Fruit fly (Drosophila melanogaster) whole organism, prepupa: Measurements from ENCODE around the gene Hsp83.

Experiments
- CG10631 ChIP-seq: fragments of 200-800 bp; sonication (Bioruptor generic); optimal IDR thresholded peaks from 2 replicates; lab custom pipeline; 2016; ENCODE audit warnings: missing biosample characterization, missing genetic modification characterization
- CG10669 ChIP-seq: fragments of 200-800 bp; sonication (Bioruptor generic); optimal IDR thresholded peaks from 3 replicates; lab custom pipeline; 2018; ENCODE audit warnings: missing biosample characterization, mild to moderate bottlenecking, missing genetic modification characterization, moderate library complexity
- CG11294 ChIP-seq: fragments of 200-800 bp; sonication (Bioruptor generic); IDR thresholded peaks from 2 replicates; pipeline ENCODE4 v1.3.6; 2022; ENCODE audit warnings: missing biosample characterization, missing genetic modification characterization
- CG11762 ChIP-seq: fragments of 200-800 bp; sonication (Bioruptor generic); optimal IDR thresholded peaks from 3 replicates; lab custom pipeline; 2016; ENCODE audit warnings: missing biosample characterization, missing genetic modification characterization; ENCODE audit not compliant: insufficient read depth
- CG11902 ChIP-seq: fragments of 200-800 bp; sonication (Bioruptor generic); optimal IDR thresholded peaks from 3 replicates; lab custom pipeline; 2016; ENCODE audit warnings: missing biosample characterization, missing genetic modification characterization
- CG1621 ChIP-seq: fragments of 200-800 bp; sonication (Bioruptor generic); optimal IDR thresholded peaks from 3 replicates; lab custom pipeline; 2018; ENCODE audit warnings: missing biosample characterization, mild to moderate bottlenecking, missing genetic modification characterization
- CG3032 ChIP-seq: fragments of 200-800 bp; optimal IDR thresholded peaks from 2 replicates; lab custom pipeline; 2019; ENCODE audit warnings: missing biosample characterization, mild to moderate bottlenecking, missing genetic modification characterization, moderate library complexity
- CG31627 ChIP-seq: fragments of 200-800 bp; sonication (Bioruptor generic); optimal IDR thresholded peaks from 3 replicates; lab custom pipeline; 2016; ENCODE audit warnings: missing biosample characterization, missing genetic modification characterization
- CG34406 ChIP-seq: fragments of 200-800 bp; sonication (Bioruptor generic); optimal IDR thresholded peaks from 3 replicates; lab custom pipeline; 2016; ENCODE audit warnings: missing biosample characterization, missing genetic modification characterization
- CG3919 ChIP-seq: fragments of 200-800 bp; sonication (Bioruptor generic); optimal IDR thresholded peaks from 3 replicates; lab custom pipeline; 2016; ENCODE audit warnings: missing biosample characterization, missing genetic modification characterization
- CG4318 ChIP-seq: fragments of 200-800 bp; sonication (Bioruptor generic); optimal IDR thresholded peaks from 3 replicates; lab custom pipeline; 2017; ENCODE audit warnings: missing biosample characterization, mild to moderate bottlenecking, missing genetic modification characterization
- CG6276 ChIP-seq: fragments of 200-800 bp; sonication (Bioruptor generic); optimal IDR thresholded peaks from 2 replicates; lab custom pipeline; 2017; ENCODE audit warnings: missing biosample characterization, mild to moderate bottlenecking, missing genetic modification characterization
- CG6792 ChIP-seq: fragments of 200-800 bp; sonication (Bioruptor generic); optimal IDR thresholded peaks from 3 replicates; lab custom pipeline; 2016; ENCODE audit warnings: missing biosample characterization, missing genetic modification characterization
- CG6808 ChIP-seq: fragments of 200-800 bp; sonication (Bioruptor generic); optimal IDR thresholded peaks from 3 replicates; lab custom pipeline; 2017; ENCODE audit warnings: missing biosample characterization, missing genetic modification characterization, mild to moderate bottlenecking, moderate library complexity, missing genetic modification reagents
- CG6854 ChIP-seq: fragments of 200-800 bp; sonication (Bioruptor generic); optimal IDR thresholded peaks from 2 replicates; lab custom pipeline; 2017; ENCODE audit warnings: missing biosample characterization, mild to moderate bottlenecking, missing genetic modification characterization
- CG8119 ChIP-seq: fragments of 200-800 bp; sonication (Bioruptor generic); IDR thresholded peaks from 3 replicates; pipeline ENCODE4 v1.3.6; 2022; ENCODE audit warnings: missing biosample characterization, missing genetic modification characterization
- CG8632 ChIP-seq: fragments of 200-800 bp; sonication (Bioruptor generic); optimal IDR thresholded peaks from 3 replicates; lab custom pipeline; 2016; ENCODE audit warnings: missing biosample characterization, missing genetic modification characterization
- CG9139 ChIP-seq: fragments of 200-800 bp; sonication (Bioruptor generic); optimal IDR thresholded peaks from 3 replicates; lab custom pipeline; 2017; ENCODE audit warnings: missing biosample characterization, mild to moderate bottlenecking, missing genetic modification characterization
- Eip78C ChIP-seq: fragments of 200-800 bp; sonication (Bioruptor generic); peaks from one replicate; lab custom pipeline; 2016; ENCODE audit warnings: missing biosample characterization, missing genetic modification characterization
- Ets21C ChIP-seq: fragments of 200-800 bp; sonication (Bioruptor generic); optimal IDR thresholded peaks from 3 replicates; lab custom pipeline; 2016; ENCODE audit warnings: missing biosample characterization, missing genetic modification characterization
- Ets96B ChIP-seq: fragments of 200-800 bp; optimal IDR thresholded peaks from 2 replicates; lab custom pipeline; 2019; ENCODE audit warnings: missing biosample characterization, mild to moderate bottlenecking, missing genetic modification characterization, moderate library complexity
- Gug ChIP-seq: fragments of 200-800 bp; sonication (Bioruptor generic); IDR thresholded peaks from 2 replicates; pipeline ENCODE4 v1.3.6; 2022; ENCODE audit warnings: missing biosample characterization, missing genetic modification characterization
- Hr38 ChIP-seq: sonication (Bioruptor generic); optimal IDR thresholded peaks from 2 replicates; lab custom pipeline; 2016; ENCODE audit warnings: missing biosample characterization, missing genetic modification characterization
- Hr39 ChIP-seq: fragments of 200-800 bp; sonication (Bioruptor generic); optimal IDR thresholded peaks from 2 replicates; lab custom pipeline; 2016; ENCODE audit warnings: missing biosample characterization, missing genetic modification characterization
- Lpt ChIP-seq: fragments of 200-800 bp; sonication (Bioruptor generic); optimal IDR thresholded peaks from 3 replicates; lab custom pipeline; 2016; ENCODE audit warnings: missing biosample characterization, missing genetic modification characterization
- Met ChIP-seq: fragments of 200-800 bp; sonication (Bioruptor generic); optimal IDR thresholded peaks from 3 replicates; lab custom pipeline; 2016; ENCODE audit warnings: missing biosample characterization, missing genetic modification characterization
- OdsH ChIP-seq: fragments of 200-800 bp; sonication (Bioruptor generic); optimal IDR thresholded peaks from 3 replicates; lab custom pipeline; 2016; ENCODE audit warnings: missing biosample characterization, missing genetic modification characterization
- Smox ChIP-seq: fragments of 200-800 bp; sonication (Bioruptor generic); optimal IDR thresholded peaks from 3 replicates; lab custom pipeline; 2016; ENCODE audit warnings: missing biosample characterization, missing genetic modification characterization
- Sox102F ChIP-seq: fragments of 200-800 bp; sonication (Bioruptor generic); optimal IDR thresholded peaks from 2 replicates; lab custom pipeline; 2016; ENCODE audit warnings: missing biosample characterization, mild to moderate bottlenecking, missing genetic modification characterization
- Sox14 ChIP-seq: fragments of 200-800 bp; sonication (Bioruptor generic); optimal IDR thresholded peaks from 3 replicates; lab custom pipeline; 2016; ENCODE audit warnings: missing biosample characterization, missing genetic modification characterization
- Sox15 ChIP-seq: fragments of 200-800 bp; sonication (Bioruptor generic); optimal IDR thresholded peaks from 3 replicates; lab custom pipeline; 2016; ENCODE audit warnings: missing biosample characterization, missing genetic modification characterization
- achi ChIP-seq: fragments of 200-800 bp; sonication (Bioruptor generic); optimal IDR thresholded peaks from 3 replicates; lab custom pipeline; 2016; ENCODE audit warnings: missing biosample characterization, missing genetic modification characterization
- acj6 ChIP-seq: fragments of 200-800 bp; sonication (Bioruptor generic); optimal IDR thresholded peaks from 3 replicates; lab custom pipeline; 2016; ENCODE audit warnings: missing biosample characterization, missing genetic modification characterization
- eg ChIP-seq: fragments of 200-800 bp; sonication (Bioruptor generic); IDR thresholded peaks from 3 replicates; pipeline ENCODE4 v1.3.6; 2022; ENCODE audit warnings: missing biosample characterization, missing genetic modification characterization
- esn ChIP-seq: fragments of 200-800 bp; sonication (Bioruptor generic); optimal IDR thresholded peaks from 2 replicates; lab custom pipeline; 2016; ENCODE audit warnings: missing biosample characterization, mild to moderate bottlenecking, missing genetic modification characterization, moderate library complexity
- fd59A ChIP-seq: fragments of 200-800 bp; sonication (Bioruptor generic); optimal IDR thresholded peaks from 2 replicates; lab custom pipeline; 2017; ENCODE audit warnings: missing biosample characterization, mild to moderate bottlenecking, missing genetic modification characterization, missing genetic modification reagents
- fkh ChIP-seq: fragments of 200-800 bp; sonication (Bioruptor generic); optimal IDR thresholded peaks from 3 replicates; lab custom pipeline; 2017; ENCODE audit warnings: missing biosample characterization, mild to moderate bottlenecking, missing genetic modification characterization, moderate library complexity
- pdm3 ChIP-seq: fragments of 200-800 bp; sonication (Bioruptor generic); optimal IDR thresholded peaks from 3 replicates; lab custom pipeline; 2016; ENCODE audit warnings: missing biosample characterization, missing genetic modification characterization
- salr ChIP-seq, 2 experiments: fragments of 200-800 bp; sonication (Bioruptor generic); optimal IDR thresholded peaks; 3 replicates each; lab custom pipeline; 2016 to 2018; ENCODE audit warnings: missing biosample characterization in 2 of 2, missing genetic modification characterization in 2 of 2, mild to moderate bottlenecking in 1 of 2
- ss ChIP-seq, 2 experiments: fragments of 200-800 bp; sonication (Bioruptor generic); optimal IDR thresholded peaks; 2 replicates in 1 of 2; 3 replicates in 1 of 2; lab custom pipeline; 2017 to 2018; ENCODE audit warnings: mild to moderate bottlenecking in 2 of 2, missing biosample characterization in 2 of 2, missing genetic modification characterization in 2 of 2, moderate library complexity in 1 of 2
- svp ChIP-seq: fragments of 200-800 bp; sonication (Bioruptor generic); peaks from one replicate; lab custom pipeline; 2016; ENCODE audit warnings: missing biosample characterization, missing genetic modification characterization
- topi ChIP-seq: fragments of 200-800 bp; sonication (Bioruptor generic); optimal IDR thresholded peaks from 3 replicates; lab custom pipeline; 2016; ENCODE audit warnings: missing biosample characterization, missing genetic modification characterization
- vri ChIP-seq: fragments of 200-800 bp; sonication (Bioruptor generic); optimal IDR thresholded peaks from 3 replicates; lab custom pipeline; 2016; ENCODE audit warnings: missing biosample characterization, mild to moderate bottlenecking, missing genetic modification characterization

Hsp83 gene

DNA sequence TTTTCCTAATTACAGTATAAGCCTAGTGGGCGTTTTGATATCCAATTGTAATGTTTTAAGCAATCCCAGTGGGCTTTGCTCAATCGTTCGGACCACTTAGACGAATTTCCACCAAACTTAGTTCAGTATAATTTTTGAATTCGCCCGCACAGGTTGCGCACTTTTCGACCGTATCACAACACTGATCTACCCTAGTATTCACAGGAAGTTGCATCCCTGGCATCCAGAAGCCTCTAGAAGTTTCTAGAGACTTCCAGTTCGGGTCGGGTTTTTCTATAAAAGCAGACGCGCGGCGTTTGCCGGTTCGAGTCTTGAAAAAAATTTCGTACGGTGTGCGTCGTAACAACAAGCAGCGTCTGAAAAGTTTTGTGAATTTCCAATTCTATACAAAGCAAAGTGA is at the start of gene Hsp83 (continued):
- TF ChIP-seq svp (GFP tag; lab: Kevin White, UChicago) (no peak), ss (GFP tag; optimal IDR thresholded peaks at IDR 0.05; lab: Kevin White, UChicago) (peak; percentile 98), CG4318 (GFP tag; lab: Kevin White, UChicago) (peak; percentile 34), Smox (GFP tag; lab: Kevin White, UChicago) (peak; percentile 88), CG10631 (peak; percentile 77), Hr38 (GFP tag; lab: Kevin White, UChicago) (no peak), eg (GFP tag; lab: Robert Waterston, UW) (peak; percentile 94), Ets21C (GFP tag; lab: Kevin White, UChicago) (peak; percentile 76)
- TF ChIP-seq, all 60 proteins: peak for 57

DNA sequence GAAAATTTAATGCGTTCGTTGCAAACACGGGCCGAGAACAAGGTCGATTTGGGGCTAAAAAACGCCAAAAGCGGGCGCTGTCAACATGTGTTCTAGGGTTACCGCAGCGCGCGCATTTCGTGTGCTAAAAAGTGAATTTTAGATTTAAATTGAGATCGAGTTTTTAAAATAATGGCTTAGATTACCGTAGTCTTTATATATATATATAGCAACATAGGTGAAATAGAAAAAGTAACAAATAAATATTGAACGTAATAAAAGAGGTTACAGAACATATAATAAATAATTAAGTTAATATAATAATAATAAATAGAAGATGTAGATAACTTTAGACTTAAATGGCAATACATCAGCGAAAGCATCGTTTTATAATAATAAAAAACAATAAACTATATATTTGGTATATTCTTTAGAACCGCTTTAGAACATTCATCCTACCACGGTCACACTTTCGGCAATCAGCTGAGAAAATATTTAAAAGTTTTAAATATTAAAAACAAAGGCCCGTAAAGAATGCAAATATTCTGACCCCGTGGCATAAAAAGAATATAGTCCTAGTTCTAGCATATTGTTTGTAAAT is 49.3 kb upstream of the Hsp83 start, which contains the start of the genes CG11537 and Alg2:
Gene CG11537, minus strand, starts transcription at position 75 of the 580 bp plus-strand sequence.
Gene Alg2, plus strand, starts transcription at position 426 of the 580 bp plus-strand sequence.
- TF ChIP-seq CG3032 (tag; lab: Kevin White, UChicago) (peak; percentile 36), CG9139 (GFP tag; lab: Kevin White, UChicago) (no peak), salr (GFP tag; optimal IDR thresholded peaks at IDR 0.05; lab: Kevin White, UChicago) (peak in 1 of 2 experiments; percentile 7), Gug (no peak), CG31627 (peak; percentile 15), esn (peak; percentile 24), OdsH (GFP tag; lab: Kevin White, UChicago) (peak; percentile 34), Ets21C (GFP tag; lab: Kevin White, UChicago) (no peak), svp (GFP tag; lab: Kevin White, UChicago) (peak; percentile 64), vri (GFP tag; lab: Kevin White, UChicago) (peak; percentile 16), Sox102F (GFP tag; lab: Kevin White, UChicago) (no peak), achi (GFP tag; lab: Kevin White, UChicago) (peak; percentile 88), Ets96B (tag; lab: Kevin White, UChicago) (peak; percentile 10), Sox14 (GFP tag; lab: Kevin White, UChicago) (peak; percentile 40), CG3919 (peak; percentile 31), CG6792 (GFP tag; lab: Kevin White, UChicago) (peak; percentile 11), Met (GFP tag; lab: Kevin White, UChicago) (no peak), CG34406 (GFP tag; lab: Kevin White, UChicago) (peak; percentile 10), ss (GFP tag; optimal IDR thresholded peaks at IDR 0.05; lab: Kevin White, UChicago) (peak in 1 of 2 experiments; percentile 12), CG1621 (no peak)
- TF ChIP-seq, all 60 proteins: peak for 14

DNA sequence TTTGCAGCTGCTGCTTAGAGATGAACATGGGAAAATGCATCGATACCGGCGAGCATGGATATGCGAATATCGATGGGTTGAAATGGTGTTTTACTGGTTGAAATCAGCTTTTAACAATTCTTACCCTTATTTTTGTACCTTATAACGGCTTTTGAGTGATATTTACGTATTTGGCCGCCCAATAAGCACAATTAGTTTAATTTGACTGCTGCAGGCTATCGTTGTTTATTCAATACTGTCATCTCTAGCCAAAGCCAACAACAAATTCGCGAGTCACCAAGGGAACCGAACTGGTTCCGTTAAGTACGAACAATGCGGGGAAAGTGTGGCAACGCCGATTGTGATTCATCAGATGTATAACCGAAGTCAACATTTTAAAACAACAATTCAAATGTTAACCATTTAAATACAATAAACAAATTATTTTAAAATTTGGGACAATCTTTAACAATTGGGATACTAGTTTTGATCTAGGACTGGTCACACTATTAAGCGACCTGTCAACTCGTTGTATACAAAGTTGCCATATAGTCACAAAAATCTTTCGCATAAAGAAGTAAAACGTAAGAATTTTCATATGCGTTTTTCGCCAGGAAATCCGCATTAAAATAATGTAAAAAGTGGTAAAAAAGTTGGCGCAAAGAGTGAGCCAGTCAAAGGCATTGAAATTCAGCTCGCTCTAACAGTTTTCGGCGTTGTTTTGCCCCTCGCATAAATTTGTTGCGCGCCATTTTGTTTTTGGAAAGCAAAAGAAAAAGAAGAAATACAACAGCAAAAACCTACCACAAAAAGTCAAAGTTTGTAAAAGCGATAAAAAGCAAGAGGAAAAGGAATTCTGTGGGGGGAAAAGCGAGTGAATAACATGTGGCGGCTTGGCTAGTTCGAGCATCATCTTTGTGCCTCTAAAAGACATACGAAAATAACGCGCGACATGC is 44.4 kb upstream of the Hsp83 start, which contains the start of the genes Usp5 and BtbVII:
Gene Usp5, minus strand, starts transcription at position 234 of the 935 bp plus-strand sequence.
Gene BtbVII, plus strand, starts transcription at position 522 of the 935 bp plus-strand sequence.
- TF ChIP-seq CG6792 (GFP tag; lab: Kevin White, UChicago) (peak; percentile 48), acj6 (GFP tag; lab: Kevin White, UChicago) (peak; percentile 70), Ets96B (tag; lab: Kevin White, UChicago) (peak; percentile 31), fkh (GFP tag; lab: Kevin White, UChicago) (peak; percentile 94), CG1621 (peak; percentile 18), Lpt (GFP tag; lab: Kevin White, UChicago) (no peak), CG6276 (GFP tag; lab: Kevin White, UChicago) (no peak), Gug (peak; percentile 53), Smox (GFP tag; lab: Kevin White, UChicago) (no peak), fd59A (peak; percentile 20), CG11902 (GFP tag; lab: Kevin White, UChicago) (no peak), CG11762 (GFP tag; lab: Kevin White, UChicago) (no peak), CG6808 (GFP tag; lab: Kevin White, UChicago) (peak; percentile 55), CG6854 (no peak), CG11294 (GFP tag; lab: Robert Waterston, UW) (no peak; the same call in 1 of the 2 replicates), CG10669 (GFP tag; lab: Kevin White, UChicago) (no peak), OdsH (GFP tag; lab: Kevin White, UChicago) (no peak), svp (GFP tag; lab: Kevin White, UChicago) (peak; percentile 81), CG8632 (GFP tag; lab: Kevin White, UChicago) (no peak), Sox14 (GFP tag; lab: Kevin White, UChicago) (peak; percentile 60), Eip78C (peak; percentile 91), CG9139 (GFP tag; lab: Kevin White, UChicago) (no peak), vri (GFP tag; lab: Kevin White, UChicago) (peak; percentile 19), Sox15 (GFP tag; lab: Kevin White, UChicago) (peak; percentile 6), pdm3 (no peak), CG8119 (GFP tag; lab: Robert Waterston, UW) (peak; percentile 36; the same call in 1 of the 3 replicates), Hr39 (GFP tag; lab: Kevin White, UChicago) (no peak), CG4318 (GFP tag; lab: Kevin White, UChicago) (no peak), topi (GFP tag; lab: Kevin White, UChicago) (peak; percentile 49)
